Fruit fly (Drosophila melanogaster): ENCODE data around the gene Nup35.

Gene Nup35

DNA sequence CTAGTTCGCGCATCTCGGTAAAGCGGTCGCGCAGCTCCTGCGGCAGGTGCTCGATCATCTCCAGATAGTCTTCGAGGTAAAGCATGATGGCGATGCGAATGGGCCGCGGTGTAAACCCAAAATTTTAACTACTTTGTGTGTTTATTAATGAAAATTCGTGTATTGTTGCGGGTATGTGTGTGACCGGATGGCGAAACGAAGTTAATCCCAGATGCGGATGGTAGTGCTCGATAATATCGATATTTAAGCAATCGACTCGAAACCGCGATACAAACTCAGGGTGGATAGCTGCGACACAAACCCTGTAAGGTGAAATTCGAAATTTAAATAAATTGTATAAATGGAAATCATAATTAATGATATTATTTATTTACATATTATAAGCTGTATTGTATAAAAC is 4.9 kb downstream of the Nup35 start, which contains the start of gene Ing3:
Gene Ing3, minus strand, starts transcription at position 213 of the 400 bp plus-strand sequence.
- TF ChIP-seq cg (GFP tag; optimal IDR thresholded peaks at IDR 0.05), result no peak
- peak; percentile 19 for TF ChIP-seq CG12659 (GFP tag; optimal IDR thresholded peaks at IDR 0.05)
- peak; percentile 45 for TF ChIP-seq CG10267 (tag; optimal IDR thresholded peaks at IDR 0.05)
- TF ChIP-seq HLH4C (GFP tag; IDR thresholded peaks at IDR 0.05; ENCODE audit: partially characterized antibody), result 0 out of 3 replicates have a peak, but pooled peaks have one; percentile 44
- TF ChIP-seq CG4360 (GFP tag; IDR thresholded peaks at IDR 0.05), result no peak
- TF ChIP-seq Lhr (GFP tag; optimal IDR thresholded peaks at IDR 0.05), result peak; percentile 27
- TF ChIP-seq CG4617 (GFP tag; optimal IDR thresholded peaks at IDR 0.05; ENCODE audit: borderline replicate concordance), result peak; percentile 70
- TF ChIP-seq knrl (GFP tag; IDR thresholded peaks at IDR 0.05; ENCODE audit: partially characterized antibody), result peak; percentile 60
- no peak for TF ChIP-seq CG11093 (GFP tag; IDR thresholded peaks at IDR 0.05)
- TF ChIP-seq CG3847 (GFP tag; IDR thresholded peaks at IDR 0.05), result no peak
- peak; percentile 51; the same call in 1 of the 2 replicates for TF ChIP-seq hbn (GFP tag; IDR thresholded peaks at IDR 0.05; ENCODE audit: partially characterized antibody)
- peak; percentile 82 for TF ChIP-seq amos (GFP tag; IDR thresholded peaks at IDR 0.05; ENCODE audit: partially characterized antibody)
- TF ChIP-seq CG3838 (GFP tag; optimal IDR thresholded peaks at IDR 0.05), result no peak
- TF ChIP-seq Dref (GFP tag; IDR thresholded peaks at IDR 0.05), result peak; percentile 86
- peak; percentile 78 for TF ChIP-seq CG2116 (GFP tag; optimal IDR thresholded peaks at IDR 0.05)
- TF ChIP-seq jing (GFP tag; optimal IDR thresholded peaks at IDR 0.05), result no peak
- TF ChIP-seq Sin3A (optimal IDR thresholded peaks at IDR 0.05), result peak; percentile 29
- peak; percentile 1 for TF ChIP-seq Hmr (GFP tag; optimal IDR thresholded peaks at IDR 0.05)
- peak; percentile 51; the same call in 1 of the 2 replicates for TF ChIP-seq inv (GFP tag; IDR thresholded peaks at IDR 0.05; ENCODE audit: partially characterized antibody)
- TF ChIP-seq CG6791 (GFP tag; IDR thresholded peaks at IDR 0.05; ENCODE audit: partially characterized antibody), result peak; percentile 58; the same call in 2 of the 3 replicates
- TF ChIP-seq tx (GFP tag; optimal IDR thresholded peaks at IDR 0.05), result no peak
- TF ChIP-seq phol (tag; optimal IDR thresholded peaks at IDR 0.05), result peak; percentile 19
- TF ChIP-seq MBD-R2 (GFP tag; IDR thresholded peaks at IDR 0.05), result peak; percentile 67
- TF ChIP-seq unc-4 (GFP tag; IDR thresholded peaks at IDR 0.05; ENCODE audit: partially characterized antibody), result peak; percentile 74
- peak; percentile 30 for TF ChIP-seq HmgZ (tag; optimal IDR thresholded peaks at IDR 0.05)
- peak; percentile 61 for TF ChIP-seq pita (GFP tag; optimal IDR thresholded peaks at IDR 0.05)
- no peak for TF ChIP-seq croc (GFP tag; conservative IDR thresholded peaks at IDR 0.05)
- peak; percentile 28 for TF ChIP-seq nmo (GFP tag; optimal IDR thresholded peaks at IDR 0.05)
- peak; percentile 38 for TF ChIP-seq CG14710 (tag; optimal IDR thresholded peaks at IDR 0.05)
- TF ChIP-seq z (GFP tag; IDR thresholded peaks at IDR 0.05), result no peak
- peak; percentile 12 for TF ChIP-seq CG2712 (tag; optimal IDR thresholded peaks at IDR 0.05)
- peak; percentile 71 for TF ChIP-seq CG9797 (GFP tag; optimal IDR thresholded peaks at IDR 0.05)
- TF ChIP-seq CG2129 (GFP tag; IDR thresholded peaks at IDR 0.05; ENCODE audit: partially characterized antibody), result peak; percentile 32; the same call in 1 of the 2 replicates
- peak; percentile 30 for TF ChIP-seq stwl (tag; optimal IDR thresholded peaks at IDR 0.05)
- no peak for TF ChIP-seq peb (GFP tag; IDR thresholded peaks at IDR 0.05)
- TF ChIP-seq Ets97D (GFP tag; optimal IDR thresholded peaks at IDR 0.05), result peak; percentile 30
- TF ChIP-seq YL-1 (GFP tag; optimal IDR thresholded peaks at IDR 0.05), result peak; percentile 23
- no peak for TF ChIP-seq CG7271 (tag; optimal IDR thresholded peaks at IDR 0.05)
- peak; percentile 69 for TF ChIP-seq Scr (GFP tag; IDR thresholded peaks at IDR 0.05; ENCODE audit: partially characterized antibody)
- peak; percentile 67 for TF ChIP-seq Sry-δ (GFP tag; optimal IDR thresholded peaks at IDR 0.05)
- TF ChIP-seq CG42726 (GFP tag; IDR thresholded peaks at IDR 0.05; ENCODE audit: partially characterized antibody), result peak; percentile 50; the same call in 1 of the 2 replicates
- TF ChIP-seq dpn (GFP tag; optimal IDR thresholded peaks at IDR 0.05), result no peak
- peak; percentile 82 for TF ChIP-seq Dp (GFP tag; optimal IDR thresholded peaks at IDR 0.05)
- peak; percentile 53; the same call in 2 of the 3 replicates for TF ChIP-seq CG34224 (GFP tag; IDR thresholded peaks at IDR 0.05; ENCODE audit: partially characterized antibody)
- peak; percentile 74 for TF ChIP-seq Bgb (GFP tag; IDR thresholded peaks at IDR 0.05; ENCODE audit: partially characterized antibody)
- TF ChIP-seq ham (GFP tag; IDR thresholded peaks at IDR 0.05), result no peak
- TF ChIP-seq sna (GFP tag; IDR thresholded peaks at IDR 0.05; ENCODE audit: partially characterized antibody), result peak; percentile 49
- TF ChIP-seq fd102C (GFP tag; optimal IDR thresholded peaks at IDR 0.05), result no peak
- no peak for TF ChIP-seq GATAe (GFP tag; conservative IDR thresholded peaks at IDR 0.05)

Data from whole organism, embryonic.